Fruit fly (Drosophila melanogaster): ENCODE measurements around the gene CG14316.

CG14316 gene

DNA sequence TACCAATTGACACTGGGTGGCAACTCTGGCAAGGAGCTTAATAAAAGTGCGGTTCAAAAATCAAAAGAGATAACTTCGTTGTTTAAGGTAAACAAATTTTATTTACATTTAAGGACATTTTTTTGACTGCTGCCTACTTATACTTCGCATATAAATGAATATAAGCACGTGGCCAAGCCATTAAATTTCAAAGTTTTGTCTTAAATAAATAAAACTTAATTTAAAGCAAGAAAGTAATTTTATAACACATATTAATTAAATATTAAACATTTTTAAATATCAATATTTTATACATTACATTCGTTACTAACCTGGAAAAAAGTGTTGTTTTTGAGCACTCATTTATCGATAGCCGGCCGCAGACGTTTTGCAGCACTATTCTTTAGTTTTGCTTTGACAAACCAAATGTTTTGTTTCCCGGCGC is 36.8 kb downstream of the CG14316 start, which contains the start of the genes CG12321 and MED17 (continued):
- TF ChIP-seq net (GFP tag; optimal IDR thresholded peaks at IDR 0.05) = peak; percentile 76
- no peak for TF ChIP-seq Eip75B (GFP tag; optimal IDR thresholded peaks at IDR 0.05)
- TF ChIP-seq fd85E (GFP tag; optimal IDR thresholded peaks at IDR 0.05) = peak; percentile 54
- peak; percentile 75 for TF ChIP-seq CG8319 (GFP tag; optimal IDR thresholded peaks at IDR 0.05)
- TF ChIP-seq salr (GFP tag; optimal IDR thresholded peaks at IDR 0.05) = peak; percentile 43 to 89
- TF ChIP-seq Eip78C (GFP tag) = peak; percentile 91
- peak; percentile 88 for TF ChIP-seq CG3919 (GFP tag; optimal IDR thresholded peaks at IDR 0.05)
- TF ChIP-seq esn (GFP tag; optimal IDR thresholded peaks at IDR 0.05) = peak; percentile 80
- TF ChIP-seq Met (GFP tag; optimal IDR thresholded peaks at IDR 0.05) = peak; percentile 82
- TF ChIP-seq CG11294 (GFP tag; IDR thresholded peaks at IDR 0.05) = peak; percentile 72; the same call in 1 of the 2 replicates
- no peak for TF ChIP-seq ss (GFP tag; optimal IDR thresholded peaks at IDR 0.05)
- TF ChIP-seq CG32006 (GFP tag; optimal IDR thresholded peaks at IDR 0.05) = peak; percentile 92
- peak; percentile 75 for TF ChIP-seq CG11762 (GFP tag; optimal IDR thresholded peaks at IDR 0.05; ENCODE audit: insufficient read depth)
- peak; percentile 57 for TF ChIP-seq dac (GFP tag; optimal IDR thresholded peaks at IDR 0.05)
- TF ChIP-seq Smox (GFP tag; optimal IDR thresholded peaks at IDR 0.05) = no peak
- peak; percentile 83 for TF ChIP-seq CG31627 (GFP tag; optimal IDR thresholded peaks at IDR 0.05)
- no peak for TF ChIP-seq CG6276 (GFP tag; optimal IDR thresholded peaks at IDR 0.05)
- peak; percentile 84 for TF ChIP-seq CG3032 (tag; optimal IDR thresholded peaks at IDR 0.05)
- peak; percentile 82 for TF ChIP-seq CG11902 (GFP tag; optimal IDR thresholded peaks at IDR 0.05)
- TF ChIP-seq dsx (GFP tag; optimal IDR thresholded peaks at IDR 0.05; ENCODE audit: poor library complexity, severe bottlenecking) = peak; percentile 59
- TF ChIP-seq Lpt (GFP tag; optimal IDR thresholded peaks at IDR 0.05) = peak; percentile 79
- peak; percentile 65 for TF ChIP-seq Ets21C (GFP tag; optimal IDR thresholded peaks at IDR 0.05)
- TF ChIP-seq CG9139 (GFP tag; optimal IDR thresholded peaks at IDR 0.05) = peak; percentile 6
- peak; percentile 80 for TF ChIP-seq CG7368 (GFP tag; optimal IDR thresholded peaks at IDR 0.05)
- TF ChIP-seq CG1621 (tag; optimal IDR thresholded peaks at IDR 0.05) = peak; percentile 54
- no peak for TF ChIP-seq CG6808 (GFP tag; optimal IDR thresholded peaks at IDR 0.05)

DNA sequence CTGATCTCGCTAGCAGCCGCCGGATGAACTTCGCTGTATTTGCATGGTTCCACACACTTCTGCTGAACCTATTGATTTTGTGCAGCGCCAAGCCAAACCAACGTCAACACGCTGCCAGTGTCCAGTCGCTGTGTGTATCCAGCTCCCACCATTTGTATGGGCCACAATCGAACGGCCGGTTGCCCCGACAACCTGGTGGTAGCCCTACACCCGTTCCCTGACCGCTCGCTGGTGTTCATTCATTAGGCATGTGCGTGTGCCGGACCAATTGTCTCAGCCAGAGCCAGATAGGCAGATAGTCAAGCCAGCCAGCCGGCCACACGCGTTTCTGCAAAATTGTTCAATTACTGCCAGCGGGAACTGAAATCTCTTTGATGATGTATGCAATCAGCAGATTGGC is 39.9 kb downstream of the CG14316 start, which contains the start of gene CG14313:
Gene CG14313 (minus strand): TSS at position 101 of the 400 bp plus-strand sequence.
- TF ChIP-seq ss (GFP tag; optimal IDR thresholded peaks at IDR 0.05) (peak in 1 of 2 experiments; percentile 55), CG6792 (GFP tag; optimal IDR thresholded peaks at IDR 0.05) (no peak), spab (GFP tag; optimal IDR thresholded peaks at IDR 0.05) (no peak)

DNA sequence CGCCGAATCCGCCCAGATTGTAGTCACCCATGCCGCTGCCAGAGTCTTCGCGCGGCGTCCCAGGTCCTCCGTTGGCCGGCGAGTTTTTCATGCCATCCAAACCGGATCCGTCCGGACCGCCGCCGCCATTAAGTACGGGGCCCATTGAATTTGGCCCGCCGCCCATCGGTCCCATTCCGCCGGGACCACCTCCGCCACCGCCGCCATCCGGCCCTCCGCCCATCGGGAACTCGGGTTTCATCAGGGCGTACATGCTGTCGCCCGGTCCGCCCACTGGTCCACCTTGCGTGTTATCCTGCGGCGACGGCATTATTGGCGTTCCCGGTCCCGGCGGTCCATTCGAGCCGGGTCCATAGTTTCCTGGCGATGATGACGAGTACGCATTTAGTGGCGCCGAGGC is 43.4 kb downstream of the CG14316 start:
- no peak for TF ChIP-seq CG4318 (GFP tag; optimal IDR thresholded peaks at IDR 0.05)
- no peak for TF ChIP-seq Eip75B (GFP tag; optimal IDR thresholded peaks at IDR 0.05)
- TF ChIP-seq Smox (GFP tag; optimal IDR thresholded peaks at IDR 0.05) = no peak
- no peak for TF ChIP-seq Lpt (GFP tag; optimal IDR thresholded peaks at IDR 0.05)
- no peak for TF ChIP-seq achi (GFP tag; optimal IDR thresholded peaks at IDR 0.05)
- no peak for TF ChIP-seq Ets96B (tag; optimal IDR thresholded peaks at IDR 0.05)
- TF ChIP-seq CG11902 (GFP tag; optimal IDR thresholded peaks at IDR 0.05) = no peak
- TF ChIP-seq topi (GFP tag; optimal IDR thresholded peaks at IDR 0.05) = no peak
- no peak for TF ChIP-seq CG6792 (GFP tag; optimal IDR thresholded peaks at IDR 0.05)
- no peak for TF ChIP-seq Eip93F (GFP tag; optimal IDR thresholded peaks at IDR 0.05)
- no peak for TF ChIP-seq CG3919 (GFP tag; optimal IDR thresholded peaks at IDR 0.05)
- no peak for TF ChIP-seq Sox15 (GFP tag; optimal IDR thresholded peaks at IDR 0.05)

DNA sequence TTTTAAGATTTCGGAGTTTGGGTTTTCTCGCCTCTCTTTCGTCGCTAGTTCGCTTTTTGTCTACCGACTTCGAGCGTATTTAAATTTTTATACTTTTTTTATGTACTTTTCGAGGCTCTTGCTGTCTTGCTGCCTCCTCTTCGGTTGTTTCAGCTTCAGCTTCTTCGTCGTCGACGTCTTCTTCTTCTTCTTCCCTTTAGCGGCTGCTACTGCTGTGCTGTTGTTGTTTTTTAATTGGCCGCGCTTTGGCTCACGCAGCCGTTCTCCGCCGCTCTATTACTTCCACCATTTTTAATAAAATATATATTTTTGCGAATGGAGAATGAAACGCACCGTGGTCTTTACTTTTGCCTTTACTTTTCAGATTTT is 44.7 kb downstream of the CG14316 start:
- no peak for TF ChIP-seq OdsH (GFP tag; optimal IDR thresholded peaks at IDR 0.05)
